Worm (Caenorhabditis elegans) whole organism, mixed stage, embryonic: ENCODE data around the gene F11C1.4.

Experiments used
- lin-13 ChIP-seq: fragments of 150-350 bp; optimal IDR thresholded peaks from 2 replicates; lab custom pipeline; 2014; ENCODE audit warnings: missing biosample characterization, missing genetic modification characterization
- lin-32 ChIP-seq: fragments of 200-800 bp; sonication (Bioruptor generic); optimal IDR thresholded peaks from 2 replicates; lab custom pipeline; 2018; ENCODE audit warnings: mild to moderate bottlenecking, missing genetic modification characterization, missing compliant biosample characterization
- nhr-237 ChIP-seq: fragments of 150-350 bp; optimal IDR thresholded peaks from 2 replicates; lab custom pipeline; 2014; ENCODE audit warnings: missing biosample characterization, missing genetic modification characterization
- nhr-76 ChIP-seq: sonication (generic microtip); optimal IDR thresholded peaks from 2 replicates; lab custom pipeline; 2017; ENCODE audit warnings: missing biosample characterization, missing genetic modification characterization
- tbx-8 ChIP-seq: fragments of 200-800 bp; sonication (Bioruptor generic); optimal IDR thresholded peaks from 2 replicates; lab custom pipeline; 2018; ENCODE audit warnings: mild to moderate bottlenecking, missing genetic modification characterization, moderate library complexity, missing compliant biosample characterization

ce11 chrX:13016290-13016689 is 39.4 kb downstream of the F11C1.4 start:
- TF ChIP-seq lin-13 (tag; lab: Kevin White, UChicago) (no peak), lin-32 (GFP tag; lab: Kevin White, UChicago) (no peak), tbx-8 (no peak), nhr-76 (no peak), nhr-237 (tag; lab: Kevin White, UChicago) (no peak)
